Worm (Caenorhabditis elegans) whole organism, late embryonic: ENCODE results near the gene smg-3.

Source experiments
- F13H6.1 ChIP-seq: sonication (generic microtip); optimal IDR thresholded peaks from 2 replicates; lab custom pipeline; 2016; ENCODE audit warnings: missing genetic modification characterization, missing compliant biosample characterization
- T23F11.4 ChIP-seq: fragments of 200-800 bp; sonication (Bioruptor generic); optimal IDR thresholded peaks from 2 replicates; lab custom pipeline; 2018; ENCODE audit warnings: mild to moderate bottlenecking, missing genetic modification characterization, missing compliant biosample characterization
- fkh-10 ChIP-seq: fragments of 150-350 bp; optimal IDR thresholded peaks from 2 replicates; lab custom pipeline; 2014; ENCODE audit warnings: missing biosample characterization, missing genetic modification reagents, missing genetic modification characterization
- lim-6 ChIP-seq: sonication (generic microtip); optimal IDR thresholded peaks from 2 replicates; lab custom pipeline; 2016; ENCODE audit warnings: missing genetic modification characterization, missing compliant biosample characterization
- madf-2 ChIP-seq: sonication (generic microtip); optimal IDR thresholded peaks from 2 replicates; lab custom pipeline; 2017; ENCODE audit warnings: missing genetic modification characterization, missing compliant biosample characterization
- nhr-11 ChIP-seq: fragments of 150-350 bp; optimal IDR thresholded peaks from 2 replicates; lab custom pipeline; 2014; ENCODE audit warnings: missing biosample characterization, missing genetic modification characterization
- pha-4 ChIP-seq: fragments of 150-350 bp; optimal IDR thresholded peaks from 2 replicates; lab custom pipeline; 2018; ENCODE audit warnings: missing biosample characterization, missing genetic modification reagents, missing genetic modification characterization
- rnt-1 ChIP-seq: sonication (generic microtip); optimal IDR thresholded peaks from 2 replicates; lab custom pipeline; 2016; ENCODE audit warnings: missing genetic modification characterization, missing compliant biosample characterization
- unc-55 ChIP-seq: sonication (generic microtip); optimal IDR thresholded peaks from 2 replicates; lab custom pipeline; 2017; ENCODE audit warnings: missing biosample characterization, missing genetic modification reagents, missing genetic modification characterization
- unc-86 ChIP-seq: sonication (generic microtip); optimal IDR thresholded peaks from 2 replicates; lab custom pipeline; 2016; ENCODE audit warnings: missing genetic modification characterization, missing compliant biosample characterization

- TF ChIP-seq nhr-11 (tag; lab: Kevin White, UChicago) (no peak), T23F11.4 (no peak), unc-86 (tag; lab: Kevin White, UChicago) (no peak), madf-2 (tag; lab: Kevin White, UChicago) (no peak), lim-6 (tag; lab: Kevin White, UChicago) (no peak), fkh-10 (GFP tag; lab: Kevin White, UChicago) (no peak), unc-55 (GFP tag; lab: Kevin White, UChicago) (no peak), F13H6.1 (tag; lab: Kevin White, UChicago) (no peak), pha-4 (tag; lab: Kevin White, UChicago) (no peak), rnt-1 (no peak)
Measured at ce11 chrIV:6365045-6365444, 7.8 kb downstream of the smg-3 start, which contains the start of gene Y73B6BL.270.
